Fruit fly (Drosophila melanogaster): ENCODE data around the gene CG8661.

DNA sequence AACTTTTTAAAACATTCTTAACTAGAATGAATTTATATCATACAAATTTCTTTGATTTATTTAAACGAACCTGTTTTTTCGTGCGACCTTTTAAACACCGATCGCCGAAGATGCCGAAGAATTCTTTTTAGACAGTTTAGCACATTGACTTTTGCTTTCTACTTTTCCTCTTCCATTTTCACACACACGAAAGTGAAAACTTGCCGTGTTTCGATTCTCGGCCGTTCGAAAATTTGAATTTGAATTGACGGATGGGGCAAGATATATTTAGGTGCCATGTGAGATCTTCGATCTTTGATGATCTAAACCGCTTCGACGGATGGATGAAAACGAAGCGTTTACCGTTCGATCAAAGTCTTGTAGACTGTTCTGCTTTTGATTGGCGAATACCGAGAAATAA lies 28.6 kb downstream of the CG8661 start:
- no peak for TF ChIP-seq pad (GFP tag; optimal IDR thresholded peaks at IDR 0.05)
- TF ChIP-seq kay (GFP tag; ENCODE audit: borderline replicate concordance): no peak
- TF ChIP-seq CG14711 (tag; optimal IDR thresholded peaks at IDR 0.05): no peak
- no peak for TF ChIP-seq bab1 (GFP tag; optimal IDR thresholded peaks at IDR 0.05)
- no peak for TF ChIP-seq ovo (GFP tag; optimal IDR thresholded peaks at IDR 0.05)
- TF ChIP-seq tj (GFP tag; optimal IDR thresholded peaks at IDR 0.05): no peak

Measured in whole organism, adult.